Worm (Caenorhabditis elegans) whole organism, L3 larva: ENCODE measurements around the gene nduf-2.2.
A peak's percentile ranks its signal among the peaks of the same experiment; 100 is the strongest.

ENCODE experiments used
- ZK546.5 ChIP-seq: sonication (generic microtip); optimal IDR thresholded peaks from 2 replicates; lab custom pipeline; 2017; ENCODE audit warnings: missing biosample characterization, missing genetic modification characterization
- ama-1 ChIP-seq: fragments of 150-350 bp; optimal IDR thresholded peaks from 2 replicates; lab custom pipeline; 2018
- ceh-16 ChIP-seq: sonication (generic microtip); optimal IDR thresholded peaks from 2 replicates; lab custom pipeline; 2017; ENCODE audit warnings: missing biosample characterization, missing genetic modification characterization
- ceh-82 ChIP-seq: fragments of 150-350 bp; optimal IDR thresholded peaks from 2 replicates; lab custom pipeline; 2014; ENCODE audit warnings: missing biosample characterization, missing genetic modification characterization
- ceh-9 ChIP-seq: sonication (generic microtip); optimal IDR thresholded peaks from 2 replicates; lab custom pipeline; 2018; ENCODE audit warnings: missing biosample characterization, missing genetic modification characterization
- elt-1 ChIP-seq: fragments of 150-350 bp; optimal IDR thresholded peaks from 2 replicates; lab custom pipeline; 2014; ENCODE audit warnings: missing biosample characterization, missing genetic modification characterization
- fkh-2 ChIP-seq: fragments of 150-350 bp; optimal IDR thresholded peaks from 2 replicates; lab custom pipeline; 2014; ENCODE audit warnings: missing biosample characterization, missing genetic modification reagents, missing genetic modification characterization
- lin-39 ChIP-seq: fragments of 150-350 bp; optimal IDR thresholded peaks from 2 replicates; lab custom pipeline; 2018; ENCODE audit warnings: missing biosample characterization, missing genetic modification reagents, missing genetic modification characterization
- nhr-11 ChIP-seq: fragments of 150-350 bp; optimal IDR thresholded peaks from 2 replicates; lab custom pipeline; 2014; ENCODE audit warnings: missing biosample characterization, missing genetic modification characterization
- nhr-77 ChIP-seq: fragments of 150-350 bp; optimal IDR thresholded peaks from 2 replicates; lab custom pipeline; 2014; ENCODE audit warnings: missing biosample characterization, missing genetic modification characterization
- sea-2 ChIP-seq: fragments of 150-350 bp; sonication (generic microtip); optimal IDR thresholded peaks from 4 replicates; lab custom pipeline; 2014; ENCODE audit warnings: missing biosample characterization, missing genetic modification reagents, missing genetic modification characterization
- snpc-4 ChIP-seq: fragments of 150-350 bp; optimal IDR thresholded peaks from 2 replicates; lab custom pipeline; 2014; ENCODE audit warnings: missing biosample characterization, missing genetic modification characterization
- ztf-11 ChIP-seq: fragments of 150-350 bp; optimal IDR thresholded peaks from 2 replicates; lab custom pipeline; 2014; ENCODE audit warnings: missing biosample characterization, missing genetic modification characterization

ce11 chrIII:6462610-6463009, 2.4 kb upstream of the nduf-2.2 start, which contains the start of gene T26A5.8:
- TF ChIP-seq lin-39 (tag; lab: Kevin White, UChicago): no peak
- no peak for TF ChIP-seq ztf-11 (tag; lab: Kevin White, UChicago)
- TF ChIP-seq ceh-82: no peak
- TF ChIP-seq nhr-77 (tag; lab: Kevin White, UChicago): no peak
- no peak for TF ChIP-seq fkh-2 (tag; lab: Kevin White, UChicago)
- no peak for TF ChIP-seq ZK546.5
- no peak for TF ChIP-seq ceh-9
- no peak for TF ChIP-seq nhr-11 (tag; lab: Kevin White, UChicago)
- no peak for TF ChIP-seq elt-1
- TF ChIP-seq ama-1: peak; percentile 96
- TF ChIP-seq sea-2 (GFP tag; lab: Kevin White, UChicago): no peak
- no peak for TF ChIP-seq ceh-16 (tag; lab: Kevin White, UChicago)
- no peak for TF ChIP-seq snpc-4 (tag; lab: Kevin White, UChicago)
